Worm (Caenorhabditis elegans): ENCODE results near the gene F37B12.1.

The F37B12.1 gene

DNA sequence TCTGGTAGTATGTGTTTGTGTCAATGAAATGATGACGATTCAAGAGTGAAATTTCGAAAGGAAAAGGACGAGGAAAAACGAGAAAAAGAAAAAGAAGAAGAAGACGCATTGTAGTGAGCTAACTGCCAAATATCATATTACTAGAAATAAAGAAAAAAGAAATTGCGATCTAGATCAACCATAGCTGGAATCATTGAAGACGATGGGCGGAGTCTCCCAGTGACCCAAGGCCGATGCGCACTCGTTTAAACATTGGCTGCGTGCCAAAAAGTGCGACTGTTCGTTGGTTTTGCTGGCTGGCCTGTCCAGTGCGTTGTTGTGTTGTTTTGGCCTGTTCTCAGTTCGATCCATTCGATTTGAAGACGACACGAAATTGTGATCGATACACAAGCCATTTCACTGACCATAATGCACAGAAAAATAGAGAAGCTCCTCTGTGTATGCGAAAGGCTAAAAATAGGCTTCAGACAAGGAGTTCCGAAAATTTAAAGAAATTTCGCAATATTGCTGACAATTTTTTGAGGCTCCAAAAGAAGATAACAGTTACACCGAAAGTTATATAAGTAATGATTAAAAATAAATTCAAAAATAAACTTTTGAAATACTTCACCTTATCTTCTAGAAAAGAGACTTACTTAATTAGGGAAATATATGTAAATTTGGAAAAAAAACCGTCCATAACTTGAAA, 33.3 kb upstream of the F37B12.1 start:
- TF ChIP-seq unc-62 (GFP tag; optimal IDR thresholded peaks at IDR 0.05) (no peak), snpc-4 (tag; optimal IDR thresholded peaks at IDR 0.05) (no peak), lin-13 (tag; optimal IDR thresholded peaks at IDR 0.05) (no peak), ham-2 (GFP tag; optimal IDR thresholded peaks at IDR 0.05) (no peak), ces-1 (GFP tag; optimal IDR thresholded peaks at IDR 0.05) (no peak), pha-4 (tag; optimal IDR thresholded peaks at IDR 0.05) (no peak), ceh-83 (GFP tag; optimal IDR thresholded peaks at IDR 0.05) (no peak), cnd-1 (tag; optimal IDR thresholded peaks at IDR 0.05) (no peak), tbx-8 (GFP tag; optimal IDR thresholded peaks at IDR 0.05) (no peak), bed-3 (GFP tag; optimal IDR thresholded peaks at IDR 0.05) (no peak), nhr-28 (tag; optimal IDR thresholded peaks at IDR 0.05) (no peak), zip-8 (tag; optimal IDR thresholded peaks at IDR 0.05) (no peak), nhr-76 (tag; optimal IDR thresholded peaks at IDR 0.05) (no peak), mep-1 (tag; optimal IDR thresholded peaks at IDR 0.05) (no peak), lsy-2 (tag; optimal IDR thresholded peaks at IDR 0.05) (no peak), flh-1 (GFP tag; optimal IDR thresholded peaks at IDR 0.05) (no peak), unc-120 (tag; optimal IDR thresholded peaks at IDR 0.05; ENCODE audit: poor library complexity, severe bottlenecking) (no peak), nhr-2 (tag; optimal IDR thresholded peaks at IDR 0.05) (no peak)

DNA sequence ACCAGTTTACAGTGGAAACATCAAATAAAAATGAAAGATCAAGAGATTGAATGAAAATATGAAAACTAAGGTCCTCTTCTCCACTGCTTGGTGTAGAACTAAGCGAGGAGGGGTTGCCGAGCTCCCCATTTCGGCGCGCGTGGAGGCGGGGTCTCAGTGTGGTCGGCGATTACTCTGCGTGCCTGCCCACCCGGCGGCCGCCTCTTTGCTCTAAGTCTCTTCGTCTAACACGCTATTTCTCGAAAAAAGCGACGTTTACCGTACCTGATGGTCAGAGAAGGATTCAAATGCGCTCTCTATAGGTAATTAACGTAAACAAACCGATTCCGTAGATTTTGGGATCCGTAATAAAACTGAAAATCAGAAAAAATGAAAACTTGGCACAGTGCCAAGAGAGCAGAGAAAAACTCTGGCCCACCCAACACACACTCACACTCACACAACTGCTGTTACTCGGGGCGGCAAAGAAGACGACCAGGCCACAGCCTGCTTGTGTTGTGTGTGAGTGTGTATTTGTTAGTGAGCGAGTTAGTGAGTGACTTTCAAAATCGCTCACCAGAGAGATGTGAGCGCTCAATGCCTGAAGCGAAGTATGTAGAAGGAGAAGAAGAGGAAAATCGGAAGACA, 32.6 kb upstream of the F37B12.1 start:
- TF ChIP-seq mls-2 (tag; optimal IDR thresholded peaks at IDR 0.05) (peak; percentile 53), nhr-12 (tag; optimal IDR thresholded peaks at IDR 0.05) (no peak), snpc-4 (tag; optimal IDR thresholded peaks at IDR 0.05) (no peak), blmp-1 (tag; optimal IDR thresholded peaks at IDR 0.05) (no peak), mep-1 (tag; optimal IDR thresholded peaks at IDR 0.05) (peak; percentile 40), M03D4.4 (tag; optimal IDR thresholded peaks at IDR 0.05) (no peak), lsy-2 (tag; optimal IDR thresholded peaks at IDR 0.05) (peak; percentile 16), nhr-28 (tag; optimal IDR thresholded peaks at IDR 0.05) (no peak), ceh-83 (GFP tag; optimal IDR thresholded peaks at IDR 0.05) (no peak), ztf-11 (tag; optimal IDR thresholded peaks at IDR 0.05) (no peak), drap-1 (GFP tag; optimal IDR thresholded peaks at IDR 0.05) (no peak), pha-4 (tag; optimal IDR thresholded peaks at IDR 0.05) (peak; percentile 26), ceh-39 (tag; optimal IDR thresholded peaks at IDR 0.05) (no peak), nhr-2 (tag; optimal IDR thresholded peaks at IDR 0.05) (peak; percentile 66), sem-2 (GFP tag; optimal IDR thresholded peaks at IDR 0.05) (no peak), sptf-1 (tag; optimal IDR thresholded peaks at IDR 0.05) (peak; percentile 49), cnd-1 (tag; optimal IDR thresholded peaks at IDR 0.05) (peak; percentile 22), ces-1 (GFP tag; optimal IDR thresholded peaks at IDR 0.05) (peak; percentile 76), lin-13 (tag; optimal IDR thresholded peaks at IDR 0.05) (peak; percentile 49), nhr-237 (tag; optimal IDR thresholded peaks at IDR 0.05) (peak; percentile 22), hlh-1 (tag; optimal IDR thresholded peaks at IDR 0.05) (peak; percentile 92), mab-5 (tag; optimal IDR thresholded peaks at IDR 0.05) (no peak), flh-1 (GFP tag; optimal IDR thresholded peaks at IDR 0.05) (no peak), unc-39 (tag; optimal IDR thresholded peaks at IDR 0.05) (no peak), zip-8 (tag; optimal IDR thresholded peaks at IDR 0.05) (no peak), elt-1 (tag; optimal IDR thresholded peaks at IDR 0.05; ENCODE audit: borderline replicate concordance, insufficient read depth) (no peak), unc-120 (tag; optimal IDR thresholded peaks at IDR 0.05; ENCODE audit: poor library complexity, severe bottlenecking) (no peak), unc-62 (GFP tag; optimal IDR thresholded peaks at IDR 0.05) (peak; percentile 1), tbx-8 (GFP tag; optimal IDR thresholded peaks at IDR 0.05) (no peak), ceh-43 (GFP tag; optimal IDR thresholded peaks at IDR 0.05) (peak; percentile 31), ham-2 (GFP tag; optimal IDR thresholded peaks at IDR 0.05) (peak; percentile 5), elt-3 (tag; optimal IDR thresholded peaks at IDR 0.05) (no peak), lin-32 (GFP tag; optimal IDR thresholded peaks at IDR 0.05) (no peak), nhr-76 (tag; optimal IDR thresholded peaks at IDR 0.05) (no peak), bed-3 (GFP tag; optimal IDR thresholded peaks at IDR 0.05) (no peak)

DNA sequence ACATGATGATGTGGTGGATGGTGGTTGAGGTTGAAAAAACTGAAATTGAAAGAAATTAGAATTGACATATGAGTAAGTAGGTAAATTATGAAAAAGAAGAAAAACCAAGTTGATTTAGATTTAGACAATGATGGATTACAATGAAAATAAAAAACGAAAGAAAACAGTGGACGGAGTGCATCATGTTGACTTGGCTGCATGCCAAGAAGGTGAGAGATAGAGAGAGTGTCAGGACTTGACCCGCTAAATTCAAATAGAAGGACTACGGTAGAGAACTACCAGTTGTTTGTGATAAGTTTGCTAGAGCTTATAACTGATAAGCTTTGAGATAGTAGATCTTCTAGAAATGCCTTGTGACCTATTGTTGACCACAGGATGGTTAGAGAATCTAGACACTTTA, 32.0 kb upstream of the F37B12.1 start, which contains the start of gene T24B8.3:
Gene T24B8.3 (minus strand): TSS at position 39 of the 400 bp plus-strand sequence.
- TF ChIP-seq mep-1 (tag; optimal IDR thresholded peaks at IDR 0.05) (no peak), nhr-237 (tag; optimal IDR thresholded peaks at IDR 0.05) (no peak), elt-1 (tag; optimal IDR thresholded peaks at IDR 0.05; ENCODE audit: borderline replicate concordance, insufficient read depth) (peak; percentile 3), ces-1 (GFP tag; optimal IDR thresholded peaks at IDR 0.05) (no peak), sptf-1 (tag; optimal IDR thresholded peaks at IDR 0.05) (no peak), lsy-2 (tag; optimal IDR thresholded peaks at IDR 0.05) (peak; percentile 13), blmp-1 (tag; optimal IDR thresholded peaks at IDR 0.05) (no peak)
